Fruit fly (Drosophila melanogaster) whole organism, embryonic: ENCODE measurements around the gene CG6195.

ENCODE experiments used
- Asciz ChIP-seq: fragments of 200-800 bp; sonication (Bioruptor generic); optimal IDR thresholded peaks from 2 replicates; lab custom pipeline; 2017; ENCODE audit warnings: missing biosample characterization, mild to moderate bottlenecking, missing genetic modification characterization, missing genetic modification reagents
- BtbVII ChIP-seq: fragments of 200-800 bp; sonication (Bioruptor generic); optimal IDR thresholded peaks from 3 replicates; lab custom pipeline; 2017; ENCODE audit warnings: missing biosample characterization, mild to moderate bottlenecking, missing genetic modification characterization
- CG10147 ChIP-seq: fragments of 200-800 bp; sonication (Bioruptor generic); optimal IDR thresholded peaks from 2 replicates; lab custom pipeline; 2019; ENCODE audit warnings: missing biosample characterization, mild to moderate bottlenecking, missing genetic modification characterization, moderate library complexity
- CG10543 ChIP-seq: fragments of 200-800 bp; sonication (Bioruptor generic); optimal IDR thresholded peaks from 3 replicates; lab custom pipeline; 2017; ENCODE audit warnings: missing biosample characterization, mild to moderate bottlenecking, missing genetic modification characterization, moderate library complexity
- CG10565 ChIP-seq: fragments of 200-800 bp; sonication (Bioruptor generic); optimal IDR thresholded peaks from 3 replicates; lab custom pipeline; 2016; ENCODE audit warnings: missing biosample characterization, mild to moderate bottlenecking, missing genetic modification characterization
- CG12942 ChIP-seq: fragments of 200-800 bp; sonication (Bioruptor generic); optimal IDR thresholded peaks from 3 replicates; lab custom pipeline; 2016; ENCODE audit warnings: missing biosample characterization, missing genetic modification characterization
- CG13424 ChIP-seq: fragments of 200-800 bp; sonication (Bioruptor generic); optimal IDR thresholded peaks from 2 replicates; lab custom pipeline; 2019; ENCODE audit warnings: missing biosample characterization, mild to moderate bottlenecking, missing genetic modification characterization, moderate library complexity
- CG13624 ChIP-seq: fragments of 200-800 bp; sonication (Bioruptor generic); optimal IDR thresholded peaks from 2 replicates; lab custom pipeline; 2016; ENCODE audit warnings: missing biosample characterization, missing genetic modification characterization
- CG13894 ChIP-seq: fragments of 200-800 bp; sonication (Bioruptor generic); optimal IDR thresholded peaks from 3 replicates; lab custom pipeline; 2018; ENCODE audit warnings: missing biosample characterization, mild to moderate bottlenecking, missing genetic modification characterization, moderate library complexity
- CG15073 ChIP-seq: fragments of 200-800 bp; sonication (Bioruptor generic); optimal IDR thresholded peaks from 2 replicates; lab custom pipeline; 2016; ENCODE audit warnings: missing biosample characterization, missing genetic modification characterization
- CG1647 ChIP-seq: fragments of 200-800 bp; sonication (Bioruptor generic); optimal IDR thresholded peaks from 3 replicates; lab custom pipeline; 2016; ENCODE audit warnings: missing biosample characterization, missing genetic modification characterization
- CG17361 ChIP-seq: fragments of 200-800 bp; sonication (Bioruptor generic); IDR thresholded peaks from 3 replicates; pipeline ENCODE4 v1.3.6; 2022; ENCODE audit warnings: missing biosample characterization, missing genetic modification characterization
- CG2120 ChIP-seq: fragments of 200-800 bp; sonication (Bioruptor generic); optimal IDR thresholded peaks from 3 replicates; lab custom pipeline; 2016; ENCODE audit warnings: missing biosample characterization, missing genetic modification characterization
- CG2678 ChIP-seq: fragments of 200-800 bp; sonication (Bioruptor generic); optimal IDR thresholded peaks from 3 replicates; lab custom pipeline; 2019; ENCODE audit warnings: missing biosample characterization, mild to moderate bottlenecking, missing genetic modification characterization, moderate library complexity
- CG2712 ChIP-seq: fragments of 200-800 bp; optimal IDR thresholded peaks from 3 replicates; lab custom pipeline; 2019; ENCODE audit warnings: missing biosample characterization, mild to moderate bottlenecking, missing genetic modification characterization, moderate library complexity
- CG2875 ChIP-seq: fragments of 200-800 bp; sonication (Bioruptor generic); optimal IDR thresholded peaks from 2 replicates; lab custom pipeline; 2017; ENCODE audit warnings: missing biosample characterization, mild to moderate bottlenecking, missing genetic modification characterization, missing genetic modification reagents
- CG3163 ChIP-seq: fragments of 200-800 bp; sonication (Bioruptor generic); optimal IDR thresholded peaks from 3 replicates; lab custom pipeline; 2016; ENCODE audit warnings: missing biosample characterization, missing genetic modification characterization
- CG3407 ChIP-seq: fragments of 200-800 bp; sonication (Bioruptor generic); optimal IDR thresholded peaks from 2 replicates; lab custom pipeline; 2018; ENCODE audit warnings: missing biosample characterization, mild to moderate bottlenecking, missing genetic modification characterization
- CG4820 ChIP-seq: fragments of 200-800 bp; sonication (Bioruptor generic); optimal IDR thresholded peaks from 3 replicates; lab custom pipeline; 2016; ENCODE audit warnings: missing biosample characterization, missing genetic modification characterization
- CG8765 ChIP-seq: fragments of 200-800 bp; sonication (Bioruptor generic); IDR thresholded peaks from 2 replicates; pipeline ENCODE4 v1.3.6; 2022; ENCODE audit warnings: missing biosample characterization, missing genetic modification characterization
- D ChIP-seq, 2 experiments: fragments of 200-800 bp in 1 of 2; fragments of >200 bp in 1 of 2; sonication (Bioruptor generic) in 1 of 2; optimal IDR thresholded peaks; 2 replicates in 1 of 2; 3 replicates in 1 of 2; lab custom pipeline; 2017; ENCODE audit warnings: mild to moderate bottlenecking in 1 of 2, missing biosample characterization in 1 of 2, missing genetic modification characterization in 1 of 2, missing genetic modification reagents in 1 of 2
- Dip3 ChIP-seq: fragments of 200-800 bp; sonication (Bioruptor generic); optimal IDR thresholded peaks from 3 replicates; lab custom pipeline; 2016; ENCODE audit warnings: missing biosample characterization, missing genetic modification characterization
- Drgx ChIP-seq: fragments of 200-800 bp; sonication (Bioruptor generic); IDR thresholded peaks from 2 replicates; pipeline ENCODE4 v1.3.6; 2022; ENCODE audit warnings: missing biosample characterization, missing genetic modification characterization
- Ets65A ChIP-seq: fragments of 200-800 bp; sonication (Bioruptor generic); peaks from one replicate; lab custom pipeline; 2016; ENCODE audit warnings: missing biosample characterization, missing genetic modification characterization
- Ets97D ChIP-seq: fragments of 200-800 bp; sonication (Bioruptor generic); optimal IDR thresholded peaks from 3 replicates; lab custom pipeline; 2016; ENCODE audit warnings: missing biosample characterization, missing genetic modification characterization
- Gsc ChIP-seq: fragments of 200-800 bp; sonication (Bioruptor generic); IDR thresholded peaks from 2 replicates; pipeline ENCODE4 v1.3.6; 2022; ENCODE audit warnings: missing biosample characterization, missing genetic modification characterization
- Hey ChIP-seq: fragments of 200-800 bp; sonication (Bioruptor generic); optimal IDR thresholded peaks from 3 replicates; lab custom pipeline; 2018; ENCODE audit warnings: missing biosample characterization, mild to moderate bottlenecking, missing genetic modification characterization
- Myb ChIP-seq: fragments of 200-800 bp; sonication (Bioruptor generic); optimal IDR thresholded peaks from 2 replicates; lab custom pipeline; 2016; ENCODE audit warnings: missing biosample characterization, missing genetic modification characterization
- NK7.1 ChIP-seq: fragments of 200-800 bp; sonication (Bioruptor generic); optimal IDR thresholded peaks from 3 replicates; lab custom pipeline; 2016; ENCODE audit warnings: missing biosample characterization, missing genetic modification characterization
- Sox100B ChIP-seq: fragments of 200-800 bp; sonication (Bioruptor generic); optimal IDR thresholded peaks from 3 replicates; lab custom pipeline; 2018; ENCODE audit warnings: missing biosample characterization, mild to moderate bottlenecking, missing genetic modification characterization
- Stat92E ChIP-seq, 3 experiments: fragments of >200 bp in 2 of 3; fragments of 200-800 bp in 1 of 3; sonication (Bioruptor generic) in 1 of 3; optimal IDR thresholded peaks; 2 replicates each; lab custom pipeline; 2017 to 2019; ENCODE audit warnings: missing biosample characterization in 3 of 3, missing genetic modification characterization in 3 of 3, mild to moderate bottlenecking in 1 of 3, moderate library complexity in 1 of 3
- Usf ChIP-seq: fragments of 200-800 bp; sonication (Bioruptor generic); optimal IDR thresholded peaks from 2 replicates; lab custom pipeline; 2017; ENCODE audit warnings: missing genotype, missing biosample characterization, missing genetic modification characterization
- ac ChIP-seq: fragments of 200-800 bp; sonication (Bioruptor generic); optimal IDR thresholded peaks from 3 replicates; lab custom pipeline; 2017; ENCODE audit warnings: missing biosample characterization, mild to moderate bottlenecking, missing genetic modification characterization
- bsh ChIP-seq, 2 experiments: fragments of 200-800 bp; sonication (Bioruptor generic); optimal IDR thresholded peaks; 2 replicates each; lab custom pipeline; 2017 to 2018; ENCODE audit warnings: mild to moderate bottlenecking in 2 of 2, missing biosample characterization in 2 of 2, missing genetic modification characterization in 2 of 2, moderate library complexity in 1 of 2
- croc ChIP-seq: fragments of 200-800 bp; sonication (Bioruptor generic); conservative IDR thresholded peaks from 3 replicates; pipeline ENCODE4 v1.3.6; 2022; ENCODE audit warnings: missing biosample characterization, missing genetic modification characterization
- dysf ChIP-seq: fragments of 200-800 bp; sonication (Bioruptor generic); IDR thresholded peaks from 3 replicates; pipeline ENCODE4 v1.3.6; 2022; ENCODE audit warnings: missing biosample characterization, missing genetic modification characterization
- eve ChIP-seq, 2 experiments: fragments of >200 bp; optimal IDR thresholded peaks; 2 replicates each; lab custom pipeline; 2017; ENCODE audit warnings: missing biosample characterization in 2 of 2, missing genetic modification characterization in 2 of 2
- fd64A ChIP-seq: fragments of 200-800 bp; sonication (Bioruptor generic); optimal IDR thresholded peaks from 3 replicates; lab custom pipeline; 2018; ENCODE audit warnings: missing biosample characterization, mild to moderate bottlenecking, missing genetic modification characterization
- fru ChIP-seq: fragments of >200 bp; optimal IDR thresholded peaks from 2 replicates; lab custom pipeline; 2017
- ind ChIP-seq: fragments of 200-800 bp; sonication (Bioruptor generic); optimal IDR thresholded peaks from 3 replicates; lab custom pipeline; 2016; ENCODE audit warnings: missing biosample characterization, missing genetic modification characterization
- klu ChIP-seq: fragments of 200-800 bp; sonication (Bioruptor generic); IDR thresholded peaks from 2 replicates; pipeline ENCODE4 v1.3.6; 2022; ENCODE audit warnings: missing biosample characterization, missing genetic modification characterization
- lilli ChIP-seq: fragments of 200-800 bp; sonication (Bioruptor generic); optimal IDR thresholded peaks from 3 replicates; lab custom pipeline; 2016; ENCODE audit warnings: missing biosample characterization, missing genetic modification characterization
- nau ChIP-seq: fragments of 200-800 bp; sonication (Bioruptor generic); optimal IDR thresholded peaks from 3 replicates; lab custom pipeline; 2017; ENCODE audit warnings: missing biosample characterization, mild to moderate bottlenecking, missing genetic modification characterization, missing genetic modification reagents
- nom ChIP-seq: fragments of 200-800 bp; sonication (Bioruptor generic); optimal IDR thresholded peaks from 2 replicates; lab custom pipeline; 2017; ENCODE audit warnings: missing biosample characterization, missing genetic modification characterization, mild to moderate bottlenecking, moderate library complexity, missing genetic modification reagents
- sc ChIP-seq, 3 experiments: fragments of >200 bp in 2 of 3; fragments of 200-800 bp in 1 of 3; sonication (Bioruptor generic) in 1 of 3; optimal IDR thresholded peaks; 2 replicates in 2 of 3; 3 replicates in 1 of 3; lab custom pipeline; 2017; ENCODE audit warnings: mild to moderate bottlenecking in 1 of 3, missing biosample characterization in 1 of 3, missing genetic modification characterization in 1 of 3, missing genetic modification reagents in 1 of 3
- seq ChIP-seq: fragments of 200-800 bp; sonication (Bioruptor generic); IDR thresholded peaks from 2 replicates; pipeline ENCODE4 v1.3.6; 2022; ENCODE audit warnings: missing biosample characterization, missing genetic modification characterization
- slp2 ChIP-seq: fragments of 200-800 bp; sonication (Bioruptor generic); optimal IDR thresholded peaks from 2 replicates; lab custom pipeline; 2016; ENCODE audit warnings: missing biosample characterization, missing genetic modification characterization
- tx ChIP-seq: fragments of 200-800 bp; sonication (Bioruptor generic); optimal IDR thresholded peaks from 2 replicates; lab custom pipeline; 2016; ENCODE audit warnings: missing biosample characterization, missing genetic modification characterization
- wor ChIP-seq: fragments of 200-800 bp; sonication (Bioruptor generic); IDR thresholded peaks from 2 replicates; pipeline ENCODE4 v1.3.6; 2022; ENCODE audit warnings: missing biosample characterization, missing genetic modification characterization
- zfh1 ChIP-seq: fragments of 200-800 bp; sonication (Bioruptor generic); IDR thresholded peaks from 3 replicates; pipeline ENCODE4 v1.3.6; 2022; ENCODE audit warnings: missing biosample characterization, missing genetic modification characterization

Gene CG6195

DNA sequence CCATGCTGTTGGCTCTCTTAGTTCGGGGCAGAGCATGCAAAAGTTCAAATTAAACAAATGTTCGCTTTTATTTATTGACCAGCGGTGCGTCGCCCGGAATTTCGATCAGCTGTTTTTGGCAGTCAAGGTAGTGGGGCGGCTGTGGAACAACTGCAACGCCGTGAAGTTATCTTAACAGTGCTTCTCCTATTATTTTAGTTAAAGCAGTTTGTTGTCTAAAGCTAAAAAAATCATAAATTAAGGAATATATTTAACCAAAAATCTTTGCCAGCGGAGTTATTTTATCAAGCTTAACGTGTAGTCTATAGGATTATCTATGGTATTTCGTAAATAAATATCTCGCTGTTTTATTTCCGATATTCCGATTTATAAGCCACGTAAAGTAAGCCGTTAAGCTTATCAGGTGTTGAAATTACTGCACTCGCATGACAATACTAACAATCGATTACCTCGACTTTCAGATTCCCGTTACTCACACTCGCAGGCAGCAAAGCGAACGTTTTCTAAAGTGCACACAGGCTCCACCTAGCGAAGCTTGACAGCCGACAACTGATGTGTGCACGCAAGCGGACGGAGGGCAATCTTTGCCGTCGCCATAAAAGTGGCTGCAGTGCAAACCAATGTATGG is at the start of gene CG6195, which contains the start of gene CG31220 (continued):
- TF ChIP-seq CG17361 (GFP tag; lab: Robert Waterston, UW) (peak; percentile 55; the same call in 2 of the 3 replicates), slp2 (GFP tag; lab: Kevin White, UChicago) (no peak), croc (GFP tag; lab: Robert Waterston, UW) (no peak), Stat92E (GFP tag; optimal IDR thresholded peaks at IDR 0.05; lab: Kevin White, UChicago) (no peak), fd64A (GFP tag; lab: Kevin White, UChicago) (no peak), Ets97D (GFP tag; lab: Kevin White, UChicago) (peak; percentile 57), Sox100B (GFP tag; lab: Kevin White, UChicago) (no peak), zfh1 (GFP tag; lab: Robert Waterston, UW) (no peak), CG1647 (GFP tag; lab: Kevin White, UChicago) (no peak), bsh (GFP tag; optimal IDR thresholded peaks at IDR 0.05; lab: Kevin White, UChicago) (peak in 1 of 2 experiments; percentile 23), Myb (GFP tag; lab: Kevin White, UChicago) (peak; percentile 76), CG2712 (peak; percentile 35), dysf (GFP tag; lab: Robert Waterston, UW) (0 out of 3 replicates have a peak, but pooled peaks have one; percentile 24), nom (no peak), CG4820 (GFP tag; lab: Kevin White, UChicago) (no peak), tx (GFP tag; lab: Kevin White, UChicago) (peak; percentile 11), CG13424 (tag; lab: Kevin White, UChicago) (peak; percentile 19), CG2120 (GFP tag; lab: Kevin White, UChicago) (peak; percentile 20), Ets65A (peak; percentile 62), Gsc (GFP tag; lab: Robert Waterston, UW) (no peak), CG10147 (GFP tag; lab: Kevin White, UChicago) (no peak), Drgx (GFP tag; lab: Robert Waterston, UW) (no peak), CG2678 (tag; lab: Kevin White, UChicago) (no peak), klu (GFP tag; lab: Robert Waterston, UW) (no peak), seq (GFP tag; lab: Robert Waterston, UW) (no peak), CG8765 (GFP tag; lab: Robert Waterston, UW) (no peak), fru (no peak), CG3163 (GFP tag; lab: Kevin White, UChicago) (peak; percentile 31), CG10543 (no peak), Dip3 (GFP tag; lab: Kevin White, UChicago) (no peak), Asciz (GFP tag; lab: Kevin White, UChicago) (no peak), eve (GFP tag; optimal IDR thresholded peaks at IDR 0.05; lab: Kevin White, UChicago) (no peak), nau (GFP tag; lab: Kevin White, UChicago) (no peak), wor (GFP tag; lab: Robert Waterston, UW) (no peak), sc (optimal IDR thresholded peaks at IDR 0.05; lab: Kevin White, UChicago) (no peak), sc (GFP tag; optimal IDR thresholded peaks at IDR 0.05; lab: Kevin White, UChicago) (no peak), NK7.1 (GFP tag; lab: Kevin White, UChicago) (no peak), CG13894 (no peak), ac (GFP tag; lab: Kevin White, UChicago) (no peak), Usf (GFP tag; lab: Kevin White, UChicago) (no peak), D (optimal IDR thresholded peaks at IDR 0.05; lab: Kevin White, UChicago) (no peak), D (GFP tag; optimal IDR thresholded peaks at IDR 0.05; lab: Kevin White, UChicago) (no peak), CG10565 (no peak), BtbVII (GFP tag; lab: Kevin White, UChicago) (no peak), CG12942 (GFP tag; lab: Kevin White, UChicago) (no peak), ind (GFP tag; lab: Kevin White, UChicago) (no peak), lilli (peak; percentile 8), CG13624 (no peak), CG2875 (no peak), CG15073 (GFP tag; lab: Kevin White, UChicago) (no peak), Hey (tag; lab: Kevin White, UChicago) (no peak), CG3407 (no peak)
